Fruit fly (Drosophila melanogaster) whole organism, embryonic: Measurements from ENCODE around the gene miple1.

Source experiments
- Bdp1 ChIP-seq: fragments of 200-800 bp; sonication (Bioruptor generic); optimal IDR thresholded peaks from 3 replicates; lab custom pipeline; 2016; ENCODE audit warnings: missing biosample characterization, missing genetic modification characterization
- Blimp-1 ChIP-seq: fragments of 200-800 bp; sonication (Bioruptor generic); optimal IDR thresholded peaks from 3 replicates; lab custom pipeline; 2018; ENCODE audit warnings: missing biosample characterization, missing genetic modification characterization, mild to moderate bottlenecking, moderate library complexity, missing genetic modification reagents
- C15 ChIP-seq: fragments of 200-800 bp; sonication (Bioruptor generic); IDR thresholded peaks from 3 replicates; pipeline ENCODE4 v1.3.6; 2022; ENCODE audit warnings: missing biosample characterization, missing genetic modification characterization
- CG11093 ChIP-seq: fragments of 200-800 bp; sonication (Bioruptor generic); IDR thresholded peaks from 3 replicates; pipeline ENCODE4 v1.3.6; 2022; ENCODE audit warnings: missing biosample characterization, missing genetic modification characterization
- CG12769 ChIP-seq: fragments of 200-800 bp; sonication (Bioruptor generic); optimal IDR thresholded peaks from 2 replicates; lab custom pipeline; 2019; ENCODE audit warnings: missing biosample characterization, mild to moderate bottlenecking, missing genetic modification characterization, moderate library complexity
- CG14441 ChIP-seq: fragments of 200-800 bp; sonication (Bioruptor generic); IDR thresholded peaks from 2 replicates; pipeline ENCODE4 v1.3.6; 2022; ENCODE audit warnings: missing biosample characterization, missing genetic modification characterization
- CG15011 ChIP-seq: fragments of 200-800 bp; sonication (Bioruptor generic); optimal IDR thresholded peaks from 3 replicates; lab custom pipeline; 2018; ENCODE audit warnings: missing biosample characterization, mild to moderate bottlenecking, missing genetic modification characterization
- CG15073 ChIP-seq: fragments of 200-800 bp; sonication (Bioruptor generic); optimal IDR thresholded peaks from 2 replicates; lab custom pipeline; 2016; ENCODE audit warnings: missing biosample characterization, missing genetic modification characterization
- CG15601 ChIP-seq: fragments of 200-800 bp; sonication (Bioruptor generic); optimal IDR thresholded peaks from 3 replicates; lab custom pipeline; 2019; ENCODE audit warnings: missing biosample characterization, mild to moderate bottlenecking, missing genetic modification characterization, moderate library complexity
- CG15696 ChIP-seq: fragments of 200-800 bp; sonication (Bioruptor generic); optimal IDR thresholded peaks from 2 replicates; lab custom pipeline; 2019; ENCODE audit warnings: missing biosample characterization, mild to moderate bottlenecking, missing genetic modification characterization, moderate library complexity
- CG1603 ChIP-seq: fragments of 200-800 bp; sonication (Bioruptor generic); optimal IDR thresholded peaks from 2 replicates; lab custom pipeline; 2019; ENCODE audit warnings: missing biosample characterization, mild to moderate bottlenecking, missing genetic modification characterization, moderate library complexity
- CG17359 ChIP-seq: fragments of 200-800 bp; sonication (Bioruptor generic); optimal IDR thresholded peaks from 3 replicates; lab custom pipeline; 2018; ENCODE audit warnings: missing biosample characterization, mild to moderate bottlenecking, missing genetic modification characterization, moderate library complexity
- CG17912 ChIP-seq: fragments of 200-800 bp; sonication (Bioruptor generic); optimal IDR thresholded peaks from 2 replicates; lab custom pipeline; 2018; ENCODE audit warnings: missing biosample characterization, mild to moderate bottlenecking, missing genetic modification characterization
- CG2116 ChIP-seq: fragments of 200-800 bp; sonication (Bioruptor generic); optimal IDR thresholded peaks from 3 replicates; lab custom pipeline; 2018; ENCODE audit warnings: missing biosample characterization, mild to moderate bottlenecking, missing genetic modification characterization
- CG30403 ChIP-seq: fragments of 200-800 bp; sonication (Bioruptor generic); optimal IDR thresholded peaks from 3 replicates; lab custom pipeline; 2016; ENCODE audit warnings: missing biosample characterization, missing genetic modification characterization
- CG3995 ChIP-seq: fragments of 200-800 bp; sonication (Bioruptor generic); optimal IDR thresholded peaks from 3 replicates; lab custom pipeline; 2016; ENCODE audit warnings: missing biosample characterization, missing genetic modification characterization
- CG4282 ChIP-seq: fragments of 200-800 bp; sonication (Bioruptor generic); optimal IDR thresholded peaks from 2 replicates; lab custom pipeline; 2016; ENCODE audit warnings: missing biosample characterization, missing genetic modification characterization
- CG6854 ChIP-seq: fragments of 200-800 bp; sonication (Bioruptor generic); optimal IDR thresholded peaks from 3 replicates; lab custom pipeline; 2017; ENCODE audit warnings: missing biosample characterization, mild to moderate bottlenecking, missing genetic modification characterization
- CG7839 ChIP-seq: fragments of 200-800 bp; sonication (Bioruptor generic); optimal IDR thresholded peaks from 3 replicates; lab custom pipeline; 2018; ENCODE audit warnings: missing biosample characterization, mild to moderate bottlenecking, missing genetic modification characterization, moderate library complexity
- CG7987 ChIP-seq: fragments of 200-800 bp; sonication (Bioruptor generic); optimal IDR thresholded peaks from 2 replicates; lab custom pipeline; 2018; ENCODE audit warnings: missing biosample characterization, mild to moderate bottlenecking, missing genetic modification characterization, moderate library complexity
- CG8290 ChIP-seq, 3 experiments: fragments of 200-800 bp; sonication (Bioruptor generic); optimal IDR thresholded peaks; 2 replicates each; lab custom pipeline; 2016 to 2019; ENCODE audit warnings: missing biosample characterization in 3 of 3, missing genetic modification characterization in 3 of 3, mild to moderate bottlenecking in 2 of 3, moderate library complexity in 1 of 3
- D ChIP-seq, 2 experiments: fragments of 200-800 bp in 1 of 2; fragments of >200 bp in 1 of 2; sonication (Bioruptor generic) in 1 of 2; optimal IDR thresholded peaks; 2 replicates in 1 of 2; 3 replicates in 1 of 2; lab custom pipeline; 2017; ENCODE audit warnings: mild to moderate bottlenecking in 1 of 2, missing biosample characterization in 1 of 2, missing genetic modification characterization in 1 of 2, missing genetic modification reagents in 1 of 2
- Dll ChIP-seq: fragments of 200-800 bp; sonication (Bioruptor generic); IDR thresholded peaks from 4 replicates; pipeline ENCODE4 v1.3.6; 2022; ENCODE audit warnings: missing biosample characterization, missing genetic modification characterization; ENCODE audit not compliant: partially characterized antibody
- Eip74EF ChIP-seq, 2 experiments: fragments of 200-800 bp in 1 of 2; fragments of >200 bp in 1 of 2; sonication (Bioruptor generic) in 1 of 2; optimal IDR thresholded peaks; 2 replicates each; lab custom pipeline; 2017 to 2019; ENCODE audit warnings: missing biosample characterization in 2 of 2, missing genetic modification characterization in 2 of 2, mild to moderate bottlenecking in 1 of 2, moderate library complexity in 1 of 2
- Ets65A ChIP-seq: fragments of 200-800 bp; sonication (Bioruptor generic); peaks from one replicate; lab custom pipeline; 2016; ENCODE audit warnings: missing biosample characterization, missing genetic modification characterization
- HLH54F ChIP-seq: fragments of 200-800 bp; sonication (Bioruptor generic); optimal IDR thresholded peaks from 3 replicates; lab custom pipeline; 2016; ENCODE audit warnings: missing biosample characterization, missing genetic modification characterization
- Hand ChIP-seq: fragments of 200-800 bp; sonication (Bioruptor generic); optimal IDR thresholded peaks from 2 replicates; lab custom pipeline; 2017; ENCODE audit warnings: mild to moderate bottlenecking, missing biosample characterization, missing genetic modification reagents, missing genetic modification characterization
- HmgZ ChIP-seq: fragments of 200-800 bp; sonication (Bioruptor generic); optimal IDR thresholded peaks from 2 replicates; lab custom pipeline; 2018; ENCODE audit warnings: missing biosample characterization, mild to moderate bottlenecking, missing genetic modification characterization
- Jarid2 ChIP-seq: fragments of 200-800 bp; sonication (Bioruptor generic); optimal IDR thresholded peaks from 3 replicates; lab custom pipeline; 2017; ENCODE audit warnings: mild to moderate bottlenecking, missing biosample characterization, missing genetic modification reagents, missing genetic modification characterization
- Lhr ChIP-seq: fragments of 200-800 bp; sonication (Bioruptor generic); optimal IDR thresholded peaks from 3 replicates; lab custom pipeline; 2017; ENCODE audit warnings: mild to moderate bottlenecking, missing biosample characterization, missing genetic modification reagents, missing genetic modification characterization
- Lpt ChIP-seq: fragments of >200 bp; optimal IDR thresholded peaks from 2 replicates; lab custom pipeline; 2018; ENCODE audit warnings: missing biosample characterization, missing genetic modification characterization
- bcd ChIP-seq: fragments of 200-800 bp; sonication (Bioruptor generic); optimal IDR thresholded peaks from 2 replicates; lab custom pipeline; 2017; ENCODE audit warnings: missing biosample characterization, mild to moderate bottlenecking, missing genetic modification characterization
- bsh ChIP-seq, 2 experiments: fragments of 200-800 bp; sonication (Bioruptor generic); optimal IDR thresholded peaks; 2 replicates each; lab custom pipeline; 2017 to 2018; ENCODE audit warnings: mild to moderate bottlenecking in 2 of 2, missing biosample characterization in 2 of 2, missing genetic modification characterization in 2 of 2, moderate library complexity in 1 of 2
- cg ChIP-seq: fragments of 200-800 bp; sonication (Bioruptor generic); optimal IDR thresholded peaks from 3 replicates; lab custom pipeline; 2019; ENCODE audit warnings: missing biosample characterization, mild to moderate bottlenecking, missing genetic modification characterization, moderate library complexity
- dati ChIP-seq: fragments of 200-800 bp; sonication (Bioruptor generic); IDR thresholded peaks from 2 replicates; pipeline ENCODE4 v1.3.6; 2022; ENCODE audit warnings: missing biosample characterization, missing genetic modification characterization
- emc ChIP-seq: fragments of 200-800 bp; sonication (Bioruptor generic); optimal IDR thresholded peaks from 2 replicates; lab custom pipeline; 2016; ENCODE audit warnings: missing biosample characterization, missing genetic modification characterization
- grau ChIP-seq: fragments of 200-800 bp; optimal IDR thresholded peaks from 3 replicates; lab custom pipeline; 2019; ENCODE audit warnings: missing biosample characterization, mild to moderate bottlenecking, missing genetic modification characterization, moderate library complexity
- lab ChIP-seq: fragments of 200-800 bp; sonication (Bioruptor generic); optimal IDR thresholded peaks from 3 replicates; lab custom pipeline; 2017; ENCODE audit warnings: missing biosample characterization, missing genetic modification characterization, mild to moderate bottlenecking, moderate library complexity, missing genetic modification reagents
- org-1 ChIP-seq: fragments of 200-800 bp; sonication (Bioruptor generic); optimal IDR thresholded peaks from 2 replicates; lab custom pipeline; 2017; ENCODE audit warnings: missing biosample characterization, missing genetic modification characterization
- pzg ChIP-seq: fragments of 200-800 bp; sonication (Bioruptor generic); optimal IDR thresholded peaks from 3 replicates; lab custom pipeline; 2018; ENCODE audit warnings: missing biosample characterization, mild to moderate bottlenecking, missing genetic modification characterization, moderate library complexity
- run ChIP-seq: fragments of 200-800 bp; sonication (Bioruptor generic); optimal IDR thresholded peaks from 3 replicates; lab custom pipeline; 2018; ENCODE audit warnings: missing biosample characterization, mild to moderate bottlenecking, missing genetic modification characterization
- sens ChIP-seq: fragments of 200-800 bp; sonication (Bioruptor generic); peaks from one replicate; lab custom pipeline; 2016; ENCODE audit warnings: missing biosample characterization, missing genetic modification characterization
- tap ChIP-seq: fragments of 200-800 bp; optimal IDR thresholded peaks from 3 replicates; lab custom pipeline; 2019; ENCODE audit warnings: missing biosample characterization, mild to moderate bottlenecking, missing genetic modification characterization, moderate library complexity
- tup ChIP-seq: fragments of 200-800 bp; sonication (Bioruptor generic); optimal IDR thresholded peaks from 2 replicates; lab custom pipeline; 2016; ENCODE audit warnings: missing biosample characterization, mild to moderate bottlenecking, missing genetic modification characterization, moderate library complexity
- tx ChIP-seq: fragments of 200-800 bp; sonication (Bioruptor generic); optimal IDR thresholded peaks from 2 replicates; lab custom pipeline; 2016; ENCODE audit warnings: missing biosample characterization, missing genetic modification characterization
- wor ChIP-seq: fragments of 200-800 bp; sonication (Bioruptor generic); IDR thresholded peaks from 2 replicates; pipeline ENCODE4 v1.3.6; 2022; ENCODE audit warnings: missing biosample characterization, missing genetic modification characterization
- zfh1 ChIP-seq: fragments of 200-800 bp; sonication (Bioruptor generic); IDR thresholded peaks from 3 replicates; pipeline ENCODE4 v1.3.6; 2022; ENCODE audit warnings: missing biosample characterization, missing genetic modification characterization

miple1 gene

DNA sequence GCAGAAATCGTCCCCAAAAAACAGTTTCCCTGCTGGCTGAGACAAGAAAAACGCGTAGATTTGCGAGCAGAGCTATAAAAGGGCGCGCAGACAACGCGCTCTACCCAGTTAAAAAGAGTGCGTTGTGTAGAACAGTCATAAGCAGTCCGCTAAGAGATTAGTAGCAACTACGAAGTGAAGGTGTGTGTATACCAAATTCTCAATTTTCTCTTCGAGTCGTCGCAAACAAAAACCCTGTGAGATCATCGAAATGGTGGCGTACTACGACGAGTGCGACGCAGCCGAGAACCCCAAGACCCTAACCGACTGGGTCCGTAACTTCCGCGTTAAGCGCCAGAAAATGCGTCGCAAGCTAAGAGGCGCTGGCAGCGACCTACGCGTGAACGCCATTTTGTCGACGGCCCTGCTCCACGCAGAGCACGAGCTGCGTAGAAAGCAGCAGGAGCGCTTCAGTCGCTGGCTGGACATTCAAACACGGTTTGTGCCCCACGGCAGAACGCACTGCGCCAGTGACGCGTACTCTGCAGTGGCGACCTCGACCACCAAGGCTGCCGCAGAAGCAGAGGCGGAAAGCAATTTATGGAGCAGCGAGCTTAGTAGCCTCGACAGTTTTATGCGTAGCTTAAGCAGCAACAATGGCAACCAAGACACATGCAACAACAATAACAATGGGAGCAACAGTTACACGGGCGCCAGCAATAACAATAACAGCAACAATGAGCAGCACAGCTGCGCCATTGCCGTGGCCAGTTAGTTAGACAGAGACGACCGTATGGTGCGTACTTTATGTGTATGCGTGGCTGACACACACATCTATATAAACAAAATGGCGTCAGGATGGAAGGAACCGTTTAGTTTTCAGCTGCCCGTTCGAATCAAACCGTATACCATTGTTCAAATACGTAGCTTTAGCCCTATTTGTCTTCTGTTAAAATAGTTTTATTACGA is 42.8 kb upstream of the miple1 start (continued):
- peak; percentile 95 for TF ChIP-seq D (optimal IDR thresholded peaks at IDR 0.05; lab: Kevin White, UChicago)
- peak; percentile 55 for TF ChIP-seq D (GFP tag; optimal IDR thresholded peaks at IDR 0.05; lab: Kevin White, UChicago)
- no peak for TF ChIP-seq CG15073
- no peak for TF ChIP-seq run
- TF ChIP-seq Hand = peak; percentile 1
- TF ChIP-seq CG17912 (GFP tag; lab: Kevin White, UChicago) = no peak
- TF ChIP-seq tup (GFP tag; lab: Kevin White, UChicago) = peak; percentile 14
- no peak for TF ChIP-seq CG14441 (GFP tag; lab: Robert Waterston, UW)
- TF ChIP-seq Bdp1 (GFP tag; lab: Kevin White, UChicago) = peak; percentile 20
- peak; percentile 9; the same call in 1 of the 3 replicates for TF ChIP-seq C15 (GFP tag; lab: Robert Waterston, UW)
- TF ChIP-seq cg (GFP tag; lab: Kevin White, UChicago) = peak; percentile 89
- peak; percentile 2 for TF ChIP-seq HmgZ
- TF ChIP-seq CG3995 (GFP tag; lab: Kevin White, UChicago) = no peak
- TF ChIP-seq CG17359 = peak; percentile 10
- no peak for TF ChIP-seq CG15696 (tag; lab: Kevin White, UChicago)
- no peak for TF ChIP-seq bcd (GFP tag; lab: Kevin White, UChicago)
- no peak for TF ChIP-seq CG15011 (GFP tag; lab: Kevin White, UChicago)
- no peak for TF ChIP-seq grau (tag; lab: Kevin White, UChicago)
- no peak for TF ChIP-seq CG11093 (GFP tag; lab: Robert Waterston, UW)
- no peak for TF ChIP-seq tap (tag; lab: Kevin White, UChicago)
- TF ChIP-seq HLH54F (GFP tag; lab: Kevin White, UChicago) = no peak
- no peak for TF ChIP-seq CG8290 (GFP tag; optimal IDR thresholded peaks at IDR 0.05; lab: Kevin White, UChicago)
- peak in 1 of 2 experiments; percentile 83 for TF ChIP-seq CG8290 (tag; optimal IDR thresholded peaks at IDR 0.05; lab: Kevin White, UChicago)
- TF ChIP-seq bsh (GFP tag; optimal IDR thresholded peaks at IDR 0.05; lab: Kevin White, UChicago) = no peak
- TF ChIP-seq CG6854 = peak; percentile 38
- peak; percentile 57; the same call in 2 of the 3 replicates for TF ChIP-seq zfh1
- TF ChIP-seq Lpt = no peak
- TF ChIP-seq CG1603 = peak; percentile 26
- peak; percentile 73 for TF ChIP-seq Jarid2 (GFP tag; lab: Kevin White, UChicago)
- TF ChIP-seq CG4282 (GFP tag; lab: Kevin White, UChicago) = peak; percentile 42
- TF ChIP-seq Eip74EF (GFP tag; optimal IDR thresholded peaks at IDR 0.05; lab: Kevin White, UChicago) = peak in 1 of 2 experiments; percentile 81
- no peak for TF ChIP-seq emc (GFP tag; lab: Kevin White, UChicago)
- peak; percentile 32; the same call in 1 of the 4 replicates for TF ChIP-seq Dll
- no peak for TF ChIP-seq wor (GFP tag; lab: Robert Waterston, UW)
- no peak for TF ChIP-seq org-1 (GFP tag; lab: Kevin White, UChicago)
- TF ChIP-seq CG7839 = no peak
- TF ChIP-seq tx = no peak
- no peak for TF ChIP-seq Lhr (GFP tag; lab: Kevin White, UChicago)
- no peak for TF ChIP-seq Blimp-1 (GFP tag; lab: Kevin White, UChicago)
- peak; percentile 20 for TF ChIP-seq pzg (GFP tag; lab: Kevin White, UChicago)
- peak; percentile 16 for TF ChIP-seq lab (GFP tag; lab: Kevin White, UChicago)
- peak; percentile 16 for TF ChIP-seq CG12769 (tag; lab: Kevin White, UChicago)
- no peak for TF ChIP-seq CG15601 (tag; lab: Kevin White, UChicago)
- peak; percentile 51 for TF ChIP-seq Ets65A (GFP tag; lab: Kevin White, UChicago)
- TF ChIP-seq CG30403 = no peak
- TF ChIP-seq CG7987 = peak; percentile 43
- TF ChIP-seq sens (GFP tag; lab: Kevin White, UChicago) = peak; percentile 75
- no peak for TF ChIP-seq dati (GFP tag; lab: Robert Waterston, UW)
- TF ChIP-seq CG2116 (GFP tag; lab: Kevin White, UChicago) = no peak
